Worm (Caenorhabditis elegans): ENCODE results near the gene sre-39.

The sre-39 gene

ce11 chrII:4706359-4706871, 19.4 kb downstream of the sre-39 start, which contains the start of the genes F10G7.9 and tsn-1:
F10G7.9 (minus strand) TSS chrII:4706485.
tsn-1 (plus strand) TSS chrII:4706821.
- no peak for TF ChIP-seq tab-1 (GFP tag; IDR thresholded peaks at IDR 0.05)

- TF ChIP-seq cog-1 (tag; optimal IDR thresholded peaks at IDR 0.05) (no peak), ztf-23 (GFP tag; IDR thresholded peaks at IDR 0.05) (no peak), med-1 (GFP tag; optimal IDR thresholded peaks at IDR 0.05; ENCODE audit: insufficient read depth) (no peak), ref-1 (GFP tag; conservative IDR thresholded peaks at IDR 0.05) (no peak), klf-2 (GFP tag; conservative IDR thresholded peaks at IDR 0.05) (no peak)
Observed at ce11 chrII:4710120-4710519, 23.1 kb downstream of the sre-39 start, which contains the start of gene tag-151. tag-151 (plus strand) TSS chrII:4710277.

ce11 chrII:4710813-4711212, 23.8 kb downstream of the sre-39 start:
- TF ChIP-seq cog-1 (tag; optimal IDR thresholded peaks at IDR 0.05): no peak
- TF ChIP-seq T22C8.4 (GFP tag; IDR thresholded peaks at IDR 0.05): no peak
- TF ChIP-seq flt-1 (GFP tag; IDR thresholded peaks at IDR 0.05): no peak
- no peak for TF ChIP-seq ztf-29 (GFP tag; IDR thresholded peaks at IDR 0.05)
- TF ChIP-seq ztf-23 (GFP tag; IDR thresholded peaks at IDR 0.05): no peak
- no peak for TF ChIP-seq med-1 (GFP tag; optimal IDR thresholded peaks at IDR 0.05; ENCODE audit: insufficient read depth)
- no peak for TF ChIP-seq ref-1 (GFP tag; conservative IDR thresholded peaks at IDR 0.05)
- TF ChIP-seq klf-2 (GFP tag; conservative IDR thresholded peaks at IDR 0.05): no peak
- no peak for TF ChIP-seq tab-1 (GFP tag; IDR thresholded peaks at IDR 0.05)

- TF ChIP-seq ztf-29 (GFP tag; IDR thresholded peaks at IDR 0.05) (no peak), tab-1 (GFP tag; IDR thresholded peaks at IDR 0.05) (no peak), ztf-23 (GFP tag; IDR thresholded peaks at IDR 0.05) (no peak), ref-1 (GFP tag; conservative IDR thresholded peaks at IDR 0.05) (no peak), klf-2 (GFP tag; conservative IDR thresholded peaks at IDR 0.05) (no peak), T22C8.4 (GFP tag; IDR thresholded peaks at IDR 0.05) (no peak), flt-1 (GFP tag; IDR thresholded peaks at IDR 0.05) (no peak), med-1 (GFP tag; optimal IDR thresholded peaks at IDR 0.05; ENCODE audit: insufficient read depth) (no peak), cog-1 (tag; optimal IDR thresholded peaks at IDR 0.05) (no peak)
Observed at ce11 chrII:4715676-4716075, 28.6 kb downstream of the sre-39 start, which contains the start of gene F41C3.8. F41C3.8 (plus strand) TSS chrII:4716046.

ce11 chrII:4726120-4726519, 39.1 kb downstream of the sre-39 start, which contains the start of gene F10G7.10:
F10G7.10 (minus strand) TSS chrII:4726264.
- TF ChIP-seq flt-1 (GFP tag; IDR thresholded peaks at IDR 0.05): no peak
- no peak for TF ChIP-seq ref-1 (GFP tag; conservative IDR thresholded peaks at IDR 0.05)
- no peak for TF ChIP-seq med-1 (GFP tag; optimal IDR thresholded peaks at IDR 0.05; ENCODE audit: insufficient read depth)
- no peak for TF ChIP-seq T22C8.4 (GFP tag; IDR thresholded peaks at IDR 0.05)
- TF ChIP-seq ztf-29 (GFP tag; IDR thresholded peaks at IDR 0.05): no peak
- TF ChIP-seq klf-2 (GFP tag; conservative IDR thresholded peaks at IDR 0.05): no peak
- no peak for TF ChIP-seq ztf-23 (GFP tag; IDR thresholded peaks at IDR 0.05)

- TF ChIP-seq flt-1 (GFP tag; IDR thresholded peaks at IDR 0.05) (no peak), med-1 (GFP tag; optimal IDR thresholded peaks at IDR 0.05; ENCODE audit: insufficient read depth) (no peak), T22C8.4 (GFP tag; IDR thresholded peaks at IDR 0.05) (no peak), ztf-29 (GFP tag; IDR thresholded peaks at IDR 0.05) (no peak), klf-2 (GFP tag; conservative IDR thresholded peaks at IDR 0.05) (no peak), ztf-23 (GFP tag; IDR thresholded peaks at IDR 0.05) (no peak), cog-1 (tag; optimal IDR thresholded peaks at IDR 0.05) (no peak), tab-1 (GFP tag; IDR thresholded peaks at IDR 0.05) (no peak), ref-1 (GFP tag; conservative IDR thresholded peaks at IDR 0.05) (no peak)
Observed at ce11 chrII:4726750-4727384, 39.8 kb downstream of the sre-39 start.

- TF ChIP-seq ztf-29 (GFP tag; IDR thresholded peaks at IDR 0.05): no peak
- TF ChIP-seq T22C8.4 (GFP tag; IDR thresholded peaks at IDR 0.05): no peak
- TF ChIP-seq klf-2 (GFP tag; conservative IDR thresholded peaks at IDR 0.05): no peak
- no peak for TF ChIP-seq tab-1 (GFP tag; IDR thresholded peaks at IDR 0.05)
- no peak for TF ChIP-seq med-1 (GFP tag; optimal IDR thresholded peaks at IDR 0.05; ENCODE audit: insufficient read depth)
- no peak for TF ChIP-seq cog-1 (tag; optimal IDR thresholded peaks at IDR 0.05)
- no peak for TF ChIP-seq ref-1 (GFP tag; conservative IDR thresholded peaks at IDR 0.05)
Observed at ce11 chrII:4727769-4728168, 40.7 kb downstream of the sre-39 start, which contains the start of gene ttr-41. ttr-41 (minus strand) TSS chrII:4727869.

ce11 chrII:4728687-4729086, 41.6 kb downstream of the sre-39 start:
- TF ChIP-seq cog-1 (tag; optimal IDR thresholded peaks at IDR 0.05): no peak
- TF ChIP-seq klf-2 (GFP tag; conservative IDR thresholded peaks at IDR 0.05): no peak
- TF ChIP-seq T22C8.4 (GFP tag; IDR thresholded peaks at IDR 0.05): no peak

ce11 chrII:4729733-4730132, 42.7 kb downstream of the sre-39 start, which contains the start of gene F41C3.7:
F41C3.7 (plus strand) TSS chrII:4730033.
- TF ChIP-seq T22C8.4 (GFP tag; IDR thresholded peaks at IDR 0.05): no peak
- TF ChIP-seq klf-2 (GFP tag; conservative IDR thresholded peaks at IDR 0.05): no peak
- TF ChIP-seq cog-1 (tag; optimal IDR thresholded peaks at IDR 0.05): no peak
- TF ChIP-seq tab-1 (GFP tag; IDR thresholded peaks at IDR 0.05): no peak
- TF ChIP-seq ztf-29 (GFP tag; IDR thresholded peaks at IDR 0.05): no peak
- TF ChIP-seq med-1 (GFP tag; optimal IDR thresholded peaks at IDR 0.05; ENCODE audit: insufficient read depth): no peak
- no peak for TF ChIP-seq ref-1 (GFP tag; conservative IDR thresholded peaks at IDR 0.05)
- no peak for TF ChIP-seq flt-1 (GFP tag; IDR thresholded peaks at IDR 0.05)
- no peak for TF ChIP-seq ztf-23 (GFP tag; IDR thresholded peaks at IDR 0.05)

ce11 chrII:4733848-4734247, 46.8 kb downstream of the sre-39 start, which contains the start of gene F41C3.11:
F41C3.11 (minus strand) TSS chrII:4733948.
- TF ChIP-seq med-1 (GFP tag; optimal IDR thresholded peaks at IDR 0.05; ENCODE audit: insufficient read depth): no peak
- no peak for TF ChIP-seq ref-1 (GFP tag; conservative IDR thresholded peaks at IDR 0.05)

Data from whole organism, midembryonic.